Fruit fly (Drosophila melanogaster) whole organism, embryonic: ENCODE measurements around the gene p115.

Experiments used
- Ada2b ChIP-seq: fragments of 200-800 bp; sonication (Bioruptor generic); IDR thresholded peaks from 2 replicates; pipeline ENCODE4 v1.3.6; 2022; ENCODE audit warnings: missing biosample characterization, missing genetic modification characterization
- CG18011 ChIP-seq: fragments of 200-800 bp; sonication (Bioruptor generic); optimal IDR thresholded peaks from 2 replicates; lab custom pipeline; 2017; ENCODE audit warnings: missing biosample characterization, missing genetic modification characterization, mild to moderate bottlenecking, moderate library complexity, missing genotype
- CG8089 ChIP-seq: fragments of 200-800 bp; sonication (Bioruptor generic); optimal IDR thresholded peaks from 3 replicates; lab custom pipeline; 2016; ENCODE audit warnings: missing biosample characterization, missing genetic modification characterization
- CG8924 ChIP-seq: fragments of 200-800 bp; optimal IDR thresholded peaks from 3 replicates; lab custom pipeline; 2019; ENCODE audit warnings: missing biosample characterization, mild to moderate bottlenecking, missing genetic modification characterization, moderate library complexity
- CG9932 ChIP-seq: fragments of 200-800 bp; sonication (Bioruptor generic); IDR thresholded peaks from 2 replicates; pipeline ENCODE4 v1.3.6; 2022; ENCODE audit warnings: missing biosample characterization, missing genetic modification characterization
- Med ChIP-seq: fragments of 200-800 bp; sonication (Bioruptor generic); peaks from one replicate; lab custom pipeline; 2016; ENCODE audit warnings: missing biosample characterization, missing genetic modification characterization, mild to moderate bottlenecking, inconsistent platforms, moderate library complexity
- bsh ChIP-seq, 2 experiments: fragments of 200-800 bp; sonication (Bioruptor generic); optimal IDR thresholded peaks; 2 replicates each; lab custom pipeline; 2017 to 2018; ENCODE audit warnings: mild to moderate bottlenecking in 2 of 2, missing biosample characterization in 2 of 2, missing genetic modification characterization in 2 of 2, moderate library complexity in 1 of 2
- fu2 ChIP-seq: fragments of 200-800 bp; sonication (Bioruptor generic); optimal IDR thresholded peaks from 2 replicates; lab custom pipeline; 2016; ENCODE audit warnings: missing biosample characterization, missing genetic modification characterization
- kay ChIP-seq: fragments of 200-800 bp; sonication (Bioruptor generic); optimal IDR thresholded peaks from 2 replicates; lab custom pipeline; 2016; ENCODE audit warnings: missing biosample characterization, missing genetic modification characterization
- twi ChIP-seq: fragments of 200-800 bp; optimal IDR thresholded peaks from 2 replicates; lab custom pipeline; 2019; ENCODE audit warnings: missing biosample characterization, mild to moderate bottlenecking, missing genetic modification characterization, moderate library complexity
- vvl ChIP-seq: fragments of 200-800 bp; sonication (Bioruptor generic); IDR thresholded peaks from 2 replicates; pipeline ENCODE4 v1.3.6; 2022; ENCODE audit warnings: missing biosample characterization, missing genetic modification characterization
- zen2 ChIP-seq: fragments of 200-800 bp; sonication (Bioruptor generic); IDR thresholded peaks from 3 replicates; pipeline ENCODE4 v1.3.6; 2022; ENCODE audit warnings: missing biosample characterization, missing genetic modification characterization; ENCODE audit not compliant: partially characterized antibody

- TF ChIP-seq kay (no peak), CG8924 (no peak), fu2 (GFP tag; lab: Kevin White, UChicago) (no peak), Ada2b (no peak), zen2 (peak; percentile 68; the same call in 2 of the 3 replicates), vvl (GFP tag; lab: Robert Waterston, UW) (no peak), CG18011 (GFP tag; lab: Kevin White, UChicago) (no peak), twi (tag; lab: Kevin White, UChicago) (no peak), Med (GFP tag; lab: Kevin White, UChicago) (peak; percentile 71), CG9932 (GFP tag; lab: Robert Waterston, UW) (0 out of 2 replicates have a peak, but pooled peaks have one; percentile 5), bsh (GFP tag; optimal IDR thresholded peaks at IDR 0.05; lab: Kevin White, UChicago) (no peak), CG8089 (GFP tag; lab: Kevin White, UChicago) (no peak)
Observed at dm6 chrX:7911983-7912630, 18.3 kb downstream of the p115 start, which contains the start of gene snz.
